Worm (Caenorhabditis elegans) whole organism, late embryonic: Measurements from ENCODE around the gene F53H4.4.

Experiments
- C38D4.7 ChIP-seq: fragments of 200-800 bp; sonication (Bioruptor generic); optimal IDR thresholded peaks from 2 replicates; lab custom pipeline; 2018; ENCODE audit warnings: mild to moderate bottlenecking, missing genetic modification characterization, moderate library complexity, missing compliant biosample characterization
- K02D7.2 ChIP-seq: sonication (generic microtip); optimal IDR thresholded peaks from 2 replicates; lab custom pipeline; 2017; ENCODE audit warnings: mild to moderate bottlenecking, missing genetic modification characterization, missing compliant biosample characterization
- T23F11.4 ChIP-seq: fragments of 200-800 bp; sonication (Bioruptor generic); optimal IDR thresholded peaks from 2 replicates; lab custom pipeline; 2018; ENCODE audit warnings: mild to moderate bottlenecking, missing genetic modification characterization, missing compliant biosample characterization
- Y22D7AL.16 ChIP-seq: sonication (generic microtip); optimal IDR thresholded peaks from 2 replicates; lab custom pipeline; 2016; ENCODE audit warnings: missing genetic modification characterization, missing compliant biosample characterization
- ama-1 ChIP-seq: fragments of 150-350 bp; optimal IDR thresholded peaks from 2 replicates; lab custom pipeline; 2014
- ceh-14 ChIP-seq: sonication (generic microtip); optimal IDR thresholded peaks from 2 replicates; lab custom pipeline; 2016; ENCODE audit warnings: missing genotype, missing genetic modification characterization, missing compliant biosample characterization
- ceh-18 ChIP-seq: sonication (generic microtip); optimal IDR thresholded peaks from 2 replicates; lab custom pipeline; 2016; ENCODE audit warnings: missing genetic modification characterization, missing compliant biosample characterization
- ceh-19 ChIP-seq: fragments of 200-800 bp; sonication (Bioruptor generic); optimal IDR thresholded peaks from 2 replicates; lab custom pipeline; 2018; ENCODE audit warnings: mild to moderate bottlenecking, missing genetic modification characterization, missing compliant biosample characterization
- ceh-2 ChIP-seq: sonication (generic microtip); optimal IDR thresholded peaks from 2 replicates; lab custom pipeline; 2016; ENCODE audit warnings: missing genotype, missing genetic modification characterization, missing compliant biosample characterization
- ceh-24 ChIP-seq: sonication (generic microtip); optimal IDR thresholded peaks from 2 replicates; lab custom pipeline; 2016; ENCODE audit warnings: mild to moderate bottlenecking, missing genetic modification characterization, missing compliant biosample characterization
- ceh-31 ChIP-seq: sonication (generic microtip); optimal IDR thresholded peaks from 2 replicates; lab custom pipeline; 2016; ENCODE audit warnings: missing genetic modification characterization, missing compliant biosample characterization
- ceh-45 ChIP-seq: fragments of 200-800 bp; sonication (Bioruptor generic); IDR thresholded peaks from 2 replicates; pipeline ENCODE4 v1.3.6; 2022; ENCODE audit warnings: missing genetic modification reagents, missing genetic modification characterization, missing compliant biosample characterization
- ceh-6 ChIP-seq: fragments of 200-800 bp; sonication (Bioruptor generic); optimal IDR thresholded peaks from 2 replicates; lab custom pipeline; 2018; ENCODE audit warnings: mild to moderate bottlenecking, missing genetic modification characterization, missing compliant biosample characterization
- ceh-9 ChIP-seq: sonication (generic microtip); optimal IDR thresholded peaks from 2 replicates; lab custom pipeline; 2016; ENCODE audit warnings: mild to moderate bottlenecking, missing genetic modification characterization, inconsistent platforms, missing compliant biosample characterization
- che-1 ChIP-seq: sonication (generic microtip); optimal IDR thresholded peaks from 2 replicates; lab custom pipeline; 2016; ENCODE audit warnings: mild to moderate bottlenecking, missing genetic modification characterization, missing compliant biosample characterization
- dmd-4 ChIP-seq: sonication (generic microtip); optimal IDR thresholded peaks from 2 replicates; lab custom pipeline; 2016; ENCODE audit warnings: borderline replicate concordance, missing genetic modification characterization, missing compliant biosample characterization
- dve-1 ChIP-seq: sonication (generic microtip); optimal IDR thresholded peaks from 2 replicates; lab custom pipeline; 2017; ENCODE audit warnings: antibody characterized with exemption, mild to moderate bottlenecking, missing genetic modification characterization, missing compliant biosample characterization
- ets-4 ChIP-seq: sonication (generic microtip); optimal IDR thresholded peaks from 2 replicates; lab custom pipeline; 2016; ENCODE audit warnings: missing genetic modification characterization, missing compliant biosample characterization
- fax-1 ChIP-seq: sonication (generic microtip); optimal IDR thresholded peaks from 2 replicates; lab custom pipeline; 2016; ENCODE audit warnings: missing genotype, missing genetic modification characterization, missing compliant biosample characterization
- fkh-6 ChIP-seq: sonication (generic microtip); optimal IDR thresholded peaks from 2 replicates; lab custom pipeline; 2016; ENCODE audit warnings: missing genetic modification characterization, missing compliant biosample characterization
- gmeb-2 ChIP-seq: sonication (generic microtip); optimal IDR thresholded peaks from 2 replicates; lab custom pipeline; 2016; ENCODE audit warnings: missing genetic modification characterization, inconsistent platforms, missing compliant biosample characterization
- hlh-13 ChIP-seq: fragments of 200-800 bp; sonication (Bioruptor generic); optimal IDR thresholded peaks from 2 replicates; lab custom pipeline; 2018; ENCODE audit warnings: mild to moderate bottlenecking, missing genetic modification characterization, missing compliant biosample characterization
- hlh-30 ChIP-seq: sonication (generic microtip); optimal IDR thresholded peaks from 2 replicates; lab custom pipeline; 2017; ENCODE audit warnings: antibody characterized with exemption, missing genetic modification characterization, missing compliant biosample characterization; ENCODE audit not compliant: insufficient read depth
- hlh-6 ChIP-seq: sonication (generic microtip); optimal IDR thresholded peaks from 2 replicates; lab custom pipeline; 2016; ENCODE audit warnings: missing genotype, missing genetic modification characterization, missing compliant biosample characterization
- lin-11 ChIP-seq: fragments of 200-800 bp; sonication (Bioruptor generic); optimal IDR thresholded peaks from 2 replicates; lab custom pipeline; 2018; ENCODE audit warnings: mild to moderate bottlenecking, missing genetic modification characterization, missing compliant biosample characterization
- nfya-1 ChIP-seq: sonication (generic microtip); optimal IDR thresholded peaks from 2 replicates; lab custom pipeline; 2017; ENCODE audit warnings: missing genetic modification characterization, mild to moderate bottlenecking, missing compliant biosample characterization, antibody characterized with exemption, moderate library complexity
- npax-4 ChIP-seq: sonication (generic microtip); optimal IDR thresholded peaks from 2 replicates; lab custom pipeline; 2016; ENCODE audit warnings: missing genetic modification characterization, missing compliant biosample characterization
- pag-3 ChIP-seq: sonication (generic microtip); optimal IDR thresholded peaks from 2 replicates; lab custom pipeline; 2016; ENCODE audit warnings: missing compliant biosample characterization, missing genetic modification characterization, borderline replicate concordance
- pax-1 ChIP-seq: fragments of 150-350 bp; optimal IDR thresholded peaks from 2 replicates; lab custom pipeline; 2014; ENCODE audit warnings: missing biosample characterization, missing genetic modification characterization
- pha-2 ChIP-seq: sonication (generic microtip); optimal IDR thresholded peaks from 2 replicates; lab custom pipeline; 2017; ENCODE audit warnings: mild to moderate bottlenecking, missing genetic modification characterization, missing compliant biosample characterization
- pha-4 ChIP-seq: fragments of 150-350 bp; optimal IDR thresholded peaks from 2 replicates; lab custom pipeline; 2018; ENCODE audit warnings: missing biosample characterization, missing genetic modification reagents, missing genetic modification characterization
- pqm-1 ChIP-seq: sonication (generic microtip); optimal IDR thresholded peaks from 2 replicates; lab custom pipeline; 2016; ENCODE audit warnings: missing genetic modification characterization, missing compliant biosample characterization
- pros-1 ChIP-seq: fragments of 150-350 bp; optimal IDR thresholded peaks from 2 replicates; lab custom pipeline; 2014; ENCODE audit warnings: missing biosample characterization, missing genetic modification reagents, missing genetic modification characterization
- rnt-1 ChIP-seq: sonication (generic microtip); optimal IDR thresholded peaks from 2 replicates; lab custom pipeline; 2016; ENCODE audit warnings: missing genetic modification characterization, missing compliant biosample characterization
- sdc-2 ChIP-seq: sonication (generic microtip); optimal IDR thresholded peaks from 2 replicates; lab custom pipeline; 2016; ENCODE audit warnings: missing genotype, missing genetic modification characterization, missing compliant biosample characterization
- sox-2 ChIP-seq: fragments of 200-800 bp; sonication (Bioruptor generic); IDR thresholded peaks from 2 replicates; pipeline ENCODE4 v1.3.6; 2022; ENCODE audit warnings: missing genetic modification reagents, missing genetic modification characterization, missing compliant biosample characterization
- syd-9 ChIP-seq: sonication (generic microtip); optimal IDR thresholded peaks from 2 replicates; lab custom pipeline; 2016; ENCODE audit warnings: mild to moderate bottlenecking, missing genetic modification characterization, moderate library complexity, missing compliant biosample characterization
- tbx-2 ChIP-seq: sonication (generic microtip); optimal IDR thresholded peaks from 2 replicates; lab custom pipeline; 2016; ENCODE audit warnings: missing genetic modification characterization, missing compliant biosample characterization
- tbx-7 ChIP-seq: sonication (generic microtip); optimal IDR thresholded peaks from 2 replicates; lab custom pipeline; 2016; ENCODE audit warnings: missing genotype, missing genetic modification characterization, missing compliant biosample characterization
- ttx-3 ChIP-seq: sonication (generic microtip); optimal IDR thresholded peaks from 2 replicates; lab custom pipeline; 2016; ENCODE audit warnings: missing genetic modification reagents, missing genetic modification characterization, missing compliant biosample characterization
- unc-3 ChIP-seq, 2 experiments: fragments of 200-800 bp in 1 of 2; sonication (Bioruptor generic) in 1 of 2; sonication (generic microtip) in 1 of 2; conservative IDR thresholded peaks in 1 of 2; optimal IDR thresholded peaks in 1 of 2; 2 replicates each; pipeline versions ENCODE4 v1.3.6 to Lab custom; 2016 to 2022; ENCODE audit warnings: missing compliant biosample characterization in 2 of 2, missing genetic modification characterization in 2 of 2, missing genetic modification reagents in 1 of 2
- unc-86 ChIP-seq: sonication (generic microtip); optimal IDR thresholded peaks from 2 replicates; lab custom pipeline; 2016; ENCODE audit warnings: missing genetic modification characterization, missing compliant biosample characterization

The F53H4.4 gene

ce11 chrX:15887495-15887894 lies 21.3 kb downstream of the F53H4.4 start, which contains the start of gene F53H4.3:
Gene F53H4.3, minus strand, starts transcription at chrX:15887595.
- no peak for TF ChIP-seq rnt-1 (tag; lab: Kevin White, UChicago)
- TF ChIP-seq hlh-30 (tag; lab: Kevin White, UChicago) = no peak
- no peak for TF ChIP-seq fkh-6
- TF ChIP-seq dmd-4 (tag; lab: Kevin White, UChicago) = no peak
- TF ChIP-seq hlh-13 (GFP tag; lab: Kevin White, UChicago) = no peak
- no peak for TF ChIP-seq ceh-2 (tag; lab: Kevin White, UChicago)
- TF ChIP-seq syd-9 = no peak
- TF ChIP-seq Y22D7AL.16 (tag; lab: Kevin White, UChicago) = no peak
- TF ChIP-seq ceh-24 (tag; lab: Kevin White, UChicago) = no peak
- TF ChIP-seq ets-4 (tag; lab: Kevin White, UChicago) = no peak
- no peak for TF ChIP-seq ceh-31 (tag; lab: Kevin White, UChicago)
- TF ChIP-seq tbx-2 (tag; lab: Kevin White, UChicago) = no peak
- no peak for TF ChIP-seq lin-11 (tag; lab: Kevin White, UChicago)
- TF ChIP-seq C38D4.7 (GFP tag; lab: Kevin White, UChicago) = no peak
- no peak for TF ChIP-seq T23F11.4 (GFP tag; lab: Kevin White, UChicago)
- no peak for TF ChIP-seq pha-2 (tag; lab: Kevin White, UChicago)
- TF ChIP-seq npax-4 = no peak

ce11 chrX:15887989-15888388 lies 21.8 kb downstream of the F53H4.4 start:
- TF ChIP-seq sdc-2 (no peak), pha-2 (tag; lab: Kevin White, UChicago) (no peak), gmeb-2 (tag; lab: Kevin White, UChicago) (no peak), ceh-9 (tag; lab: Kevin White, UChicago) (no peak), pax-1 (tag; lab: Kevin White, UChicago) (no peak), dve-1 (tag; lab: Kevin White, UChicago) (no peak), tbx-7 (tag; lab: Kevin White, UChicago) (no peak), unc-86 (tag; lab: Kevin White, UChicago) (no peak), hlh-6 (no peak), ceh-6 (no peak), pros-1 (tag; lab: Kevin White, UChicago) (no peak), nfya-1 (no peak), ceh-45 (GFP tag; lab: Robert Waterston, UW) (no peak), ceh-14 (tag; lab: Kevin White, UChicago) (no peak), hlh-13 (GFP tag; lab: Kevin White, UChicago) (no peak), sox-2 (GFP tag; lab: Robert Waterston, UW) (no peak), unc-3 (GFP tag; conservative IDR thresholded peaks at IDR 0.05; lab: Robert Waterston, UW) (no peak), unc-3 (tag; optimal IDR thresholded peaks at IDR 0.05; lab: Kevin White, UChicago) (no peak), ceh-18 (tag; lab: Kevin White, UChicago) (no peak)
- TF ChIP-seq, all 69 proteins: peak for 0

ce11 chrX:15892525-15892924 lies 26.3 kb downstream of the F53H4.4 start:
- TF ChIP-seq syd-9 (no peak), pqm-1 (tag; lab: Kevin White, UChicago) (no peak), sox-2 (GFP tag; lab: Robert Waterston, UW) (no peak), nfya-1 (no peak), pag-3 (tag; lab: Kevin White, UChicago) (no peak), pha-4 (tag; lab: Kevin White, UChicago) (no peak), che-1 (tag; lab: Kevin White, UChicago) (no peak), ceh-19 (no peak), K02D7.2 (tag; lab: Kevin White, UChicago) (no peak), ceh-6 (no peak), ceh-45 (GFP tag; lab: Robert Waterston, UW) (no peak), ttx-3 (tag; lab: Kevin White, UChicago) (no peak), ama-1 (lab: Kevin White, UChicago) (no peak), fax-1 (no peak), hlh-13 (GFP tag; lab: Kevin White, UChicago) (no peak), lin-11 (tag; lab: Kevin White, UChicago) (no peak), pros-1 (tag; lab: Kevin White, UChicago) (no peak), pha-2 (tag; lab: Kevin White, UChicago) (no peak), pax-1 (tag; lab: Kevin White, UChicago) (no peak)
